Fruit fly (Drosophila melanogaster) whole organism, embryonic: ENCODE data around the gene ND-B16.6.

Experiments used
- Adf1 ChIP-seq: fragments of 200-800 bp; sonication (Bioruptor generic); IDR thresholded peaks from 2 replicates; pipeline ENCODE4 v1.3.6; 2022; ENCODE audit warnings: missing biosample characterization, missing genetic modification characterization
- Atf-2 ChIP-seq: fragments of 200-800 bp; sonication (Bioruptor generic); optimal IDR thresholded peaks from 2 replicates; lab custom pipeline; 2016; ENCODE audit warnings: missing biosample characterization, missing genetic modification characterization
- CG10321 ChIP-seq: fragments of 200-800 bp; sonication (Bioruptor generic); IDR thresholded peaks from 2 replicates; pipeline ENCODE4 v1.3.6; 2022; ENCODE audit warnings: missing biosample characterization, missing genetic modification characterization
- CG10462 ChIP-seq: fragments of 200-800 bp; sonication (Bioruptor generic); optimal IDR thresholded peaks from 2 replicates; lab custom pipeline; 2016; ENCODE audit warnings: missing biosample characterization, missing genetic modification characterization
- CG12769 ChIP-seq: fragments of 200-800 bp; sonication (Bioruptor generic); optimal IDR thresholded peaks from 2 replicates; lab custom pipeline; 2019; ENCODE audit warnings: missing biosample characterization, mild to moderate bottlenecking, missing genetic modification characterization, moderate library complexity
- CG14014 ChIP-seq: fragments of 200-800 bp; sonication (Bioruptor generic); IDR thresholded peaks from 2 replicates; pipeline ENCODE4 v1.3.6; 2022; ENCODE audit warnings: missing biosample characterization, missing genetic modification characterization
- CG17328 ChIP-seq: fragments of 200-800 bp; sonication (Bioruptor generic); IDR thresholded peaks from 2 replicates; pipeline ENCODE4 v1.3.6; 2022; ENCODE audit warnings: missing biosample characterization, missing genetic modification characterization
- CG17361 ChIP-seq: fragments of 200-800 bp; sonication (Bioruptor generic); IDR thresholded peaks from 3 replicates; pipeline ENCODE4 v1.3.6; 2022; ENCODE audit warnings: missing biosample characterization, missing genetic modification characterization
- CG1792 ChIP-seq: fragments of 200-800 bp; sonication (Bioruptor generic); optimal IDR thresholded peaks from 2 replicates; lab custom pipeline; 2016; ENCODE audit warnings: missing biosample characterization, missing genetic modification characterization
- CG2116 ChIP-seq: fragments of 200-800 bp; sonication (Bioruptor generic); optimal IDR thresholded peaks from 3 replicates; lab custom pipeline; 2018; ENCODE audit warnings: missing biosample characterization, mild to moderate bottlenecking, missing genetic modification characterization
- CG2202 ChIP-seq: fragments of 200-800 bp; sonication (Bioruptor generic); optimal IDR thresholded peaks from 2 replicates; lab custom pipeline; 2018; ENCODE audit warnings: missing biosample characterization, mild to moderate bottlenecking, missing genetic modification characterization
- CG31441 ChIP-seq: fragments of 200-800 bp; sonication (Bioruptor generic); IDR thresholded peaks from 2 replicates; pipeline ENCODE4 v1.3.6; 2022; ENCODE audit warnings: missing biosample characterization, missing genetic modification characterization
- CG32767 ChIP-seq: fragments of 200-800 bp; sonication (Bioruptor generic); IDR thresholded peaks from 2 replicates; pipeline ENCODE4 v1.3.6; 2022; ENCODE audit warnings: missing biosample characterization, missing genetic modification characterization
- CG5953 ChIP-seq: fragments of 200-800 bp; sonication (Bioruptor generic); IDR thresholded peaks from 2 replicates; pipeline ENCODE4 v1.3.6; 2022; ENCODE audit warnings: missing biosample characterization, missing genetic modification characterization
- CG6272 ChIP-seq: fragments of 200-800 bp; sonication (Bioruptor generic); IDR thresholded peaks from 2 replicates; pipeline ENCODE4 v1.3.6; 2022; ENCODE audit warnings: missing biosample characterization, missing genetic modification characterization
- CG6689 ChIP-seq: fragments of 200-800 bp; sonication (Bioruptor generic); IDR thresholded peaks from 2 replicates; pipeline ENCODE4 v1.3.6; 2022; ENCODE audit warnings: missing biosample characterization, missing genetic modification characterization
- CG8290 ChIP-seq, 3 experiments: fragments of 200-800 bp; sonication (Bioruptor generic); optimal IDR thresholded peaks; 2 replicates each; lab custom pipeline; 2016 to 2019; ENCODE audit warnings: missing biosample characterization in 3 of 3, missing genetic modification characterization in 3 of 3, mild to moderate bottlenecking in 2 of 3, moderate library complexity in 1 of 3
- CoRest ChIP-seq: fragments of 200-800 bp; sonication (Bioruptor generic); optimal IDR thresholded peaks from 3 replicates; lab custom pipeline; 2018; ENCODE audit warnings: missing biosample characterization, mild to moderate bottlenecking, missing genetic modification characterization, moderate library complexity
- Dbx ChIP-seq: fragments of 200-800 bp; sonication (Bioruptor generic); IDR thresholded peaks from 3 replicates; pipeline ENCODE4 v1.3.6; 2022; ENCODE audit warnings: missing biosample characterization, missing genetic modification characterization
- Dfd ChIP-seq, 2 experiments: fragments of >200 bp; optimal IDR thresholded peaks; 2 replicates each; lab custom pipeline; 2017; ENCODE audit warnings: missing biosample characterization in 2 of 2, missing genetic modification characterization in 2 of 2
- E2f2 ChIP-seq: fragments of 200-800 bp; sonication (Bioruptor generic); IDR thresholded peaks from 2 replicates; pipeline ENCODE4 v1.3.6; 2022; ENCODE audit warnings: missing biosample characterization, missing genetic modification characterization
- Fer2 ChIP-seq: fragments of 200-800 bp; sonication (Bioruptor generic); optimal IDR thresholded peaks from 2 replicates; lab custom pipeline; 2018; ENCODE audit warnings: missing biosample characterization, mild to moderate bottlenecking, missing genetic modification characterization, moderate library complexity
- Fer3 ChIP-seq: fragments of 200-800 bp; sonication (Bioruptor generic); optimal IDR thresholded peaks from 2 replicates; lab custom pipeline; 2018; ENCODE audit warnings: missing biosample characterization, mild to moderate bottlenecking, missing genetic modification characterization, moderate library complexity
- MTF-1 ChIP-seq: fragments of 200-800 bp; sonication (Bioruptor generic); optimal IDR thresholded peaks from 2 replicates; lab custom pipeline; 2018; ENCODE audit warnings: missing biosample characterization, mild to moderate bottlenecking, missing genetic modification characterization, borderline replicate concordance
- Myb ChIP-seq: fragments of 200-800 bp; sonication (Bioruptor generic); optimal IDR thresholded peaks from 2 replicates; lab custom pipeline; 2016; ENCODE audit warnings: missing biosample characterization, missing genetic modification characterization
- Neu2 ChIP-seq: fragments of 200-800 bp; sonication (Bioruptor generic); optimal IDR thresholded peaks from 3 replicates; lab custom pipeline; 2016; ENCODE audit warnings: missing biosample characterization, missing genetic modification characterization, borderline replicate concordance
- Nf-YA ChIP-seq: fragments of 200-800 bp; sonication (Bioruptor generic); IDR thresholded peaks from 2 replicates; pipeline ENCODE4 v1.3.6; 2022; ENCODE audit warnings: missing biosample characterization, missing genetic modification characterization
- Spps ChIP-seq: fragments of 200-800 bp; sonication (Bioruptor generic); optimal IDR thresholded peaks from 2 replicates; lab custom pipeline; 2018; ENCODE audit warnings: missing biosample characterization, mild to moderate bottlenecking, missing genetic modification characterization
- Ssrp ChIP-seq: fragments of 200-800 bp; sonication (Bioruptor generic); optimal IDR thresholded peaks from 2 replicates; lab custom pipeline; 2018; ENCODE audit warnings: missing biosample characterization, mild to moderate bottlenecking, missing genetic modification characterization, moderate library complexity
- Stat92E ChIP-seq, 3 experiments: fragments of >200 bp in 2 of 3; fragments of 200-800 bp in 1 of 3; sonication (Bioruptor generic) in 1 of 3; optimal IDR thresholded peaks; 2 replicates each; lab custom pipeline; 2017 to 2019; ENCODE audit warnings: missing biosample characterization in 3 of 3, missing genetic modification characterization in 3 of 3, mild to moderate bottlenecking in 1 of 3, moderate library complexity in 1 of 3
- Vsx1 ChIP-seq: fragments of 200-800 bp; sonication (Bioruptor generic); optimal IDR thresholded peaks from 2 replicates; lab custom pipeline; 2017; ENCODE audit warnings: missing biosample characterization, mild to moderate bottlenecking, missing genetic modification characterization, missing genetic modification reagents
- ap ChIP-seq: fragments of 200-800 bp; sonication (Bioruptor generic); IDR thresholded peaks from 2 replicates; pipeline ENCODE4 v1.3.6; 2022; ENCODE audit warnings: missing biosample characterization, missing genetic modification characterization
- az2 ChIP-seq: fragments of 200-800 bp; sonication (Bioruptor generic); optimal IDR thresholded peaks from 3 replicates; lab custom pipeline; 2016; ENCODE audit warnings: missing biosample characterization, missing genetic modification characterization
- bigmax ChIP-seq: fragments of 200-800 bp; sonication (Bioruptor generic); optimal IDR thresholded peaks from 2 replicates; lab custom pipeline; 2018; ENCODE audit warnings: missing biosample characterization, mild to moderate bottlenecking, missing genetic modification characterization
- btn ChIP-seq: fragments of 200-800 bp; sonication (Bioruptor generic); optimal IDR thresholded peaks from 2 replicates; lab custom pipeline; 2016; ENCODE audit warnings: missing biosample characterization, missing genetic modification characterization
- cas ChIP-seq: fragments of 200-800 bp; sonication (Bioruptor generic); IDR thresholded peaks from 2 replicates; pipeline ENCODE4 v1.3.6; 2022; ENCODE audit warnings: missing biosample characterization, missing genetic modification characterization
- chinmo ChIP-seq: fragments of 200-800 bp; sonication (Bioruptor generic); IDR thresholded peaks from 4 replicates; pipeline ENCODE4 v1.3.6; 2022; ENCODE audit warnings: missing biosample characterization, missing genetic modification characterization; ENCODE audit not compliant: partially characterized antibody
- chm ChIP-seq: fragments of 200-800 bp; sonication (Bioruptor generic); IDR thresholded peaks from 2 replicates; pipeline ENCODE4 v1.3.6; 2022; ENCODE audit warnings: missing biosample characterization, missing genetic modification characterization
- eyg ChIP-seq: fragments of 200-800 bp; sonication (Bioruptor generic); optimal IDR thresholded peaks from 3 replicates; lab custom pipeline; 2016; ENCODE audit warnings: missing biosample characterization, missing genetic modification characterization
- gce ChIP-seq: fragments of 200-800 bp; sonication (Bioruptor generic); IDR thresholded peaks from 3 replicates; pipeline ENCODE4 v1.3.6; 2022; ENCODE audit warnings: missing biosample characterization, missing genetic modification characterization
- oc ChIP-seq: fragments of 200-800 bp; sonication (Bioruptor generic); optimal IDR thresholded peaks from 2 replicates; lab custom pipeline; 2018; ENCODE audit warnings: missing biosample characterization, mild to moderate bottlenecking, missing genetic modification characterization, moderate library complexity
- pita ChIP-seq: fragments of 200-800 bp; sonication (Bioruptor generic); optimal IDR thresholded peaks from 2 replicates; lab custom pipeline; 2017; ENCODE audit warnings: missing biosample characterization, mild to moderate bottlenecking, missing genetic modification characterization
- ranshi ChIP-seq: fragments of 200-800 bp; sonication (Bioruptor generic); IDR thresholded peaks from 2 replicates; pipeline ENCODE4 v1.3.6; 2022; ENCODE audit warnings: missing biosample characterization, missing genetic modification characterization
- row ChIP-seq: fragments of 200-800 bp; sonication (Bioruptor generic); IDR thresholded peaks from 3 replicates; pipeline ENCODE4 v1.3.6; 2022; ENCODE audit warnings: missing biosample characterization, missing genetic modification characterization
- run ChIP-seq: fragments of 200-800 bp; sonication (Bioruptor generic); optimal IDR thresholded peaks from 3 replicates; lab custom pipeline; 2018; ENCODE audit warnings: missing biosample characterization, mild to moderate bottlenecking, missing genetic modification characterization
- sima ChIP-seq: fragments of 200-800 bp; sonication (Bioruptor generic); optimal IDR thresholded peaks from 2 replicates; lab custom pipeline; 2016; ENCODE audit warnings: missing biosample characterization, missing genetic modification characterization
- sisA ChIP-seq: fragments of 200-800 bp; sonication (Bioruptor generic); IDR thresholded peaks from 2 replicates; pipeline ENCODE4 v1.3.6; 2022; ENCODE audit warnings: missing biosample characterization, missing genetic modification characterization
- vvl ChIP-seq: fragments of 200-800 bp; sonication (Bioruptor generic); IDR thresholded peaks from 2 replicates; pipeline ENCODE4 v1.3.6; 2022; ENCODE audit warnings: missing biosample characterization, missing genetic modification characterization
- wek ChIP-seq: fragments of 200-800 bp; sonication (Bioruptor generic); optimal IDR thresholded peaks from 3 replicates; lab custom pipeline; 2018; ENCODE audit warnings: missing biosample characterization, mild to moderate bottlenecking, missing genetic modification characterization, moderate library complexity

Gene ND-B16.6

dm6 chrX:6343786-6344537 is 6.2 kb downstream of the ND-B16.6 start (continued):
- no peak for TF ChIP-seq eyg
- TF ChIP-seq wek (GFP tag; lab: Kevin White, UChicago) = no peak
- no peak for TF ChIP-seq Fer2 (tag; lab: Kevin White, UChicago)
- TF ChIP-seq Fer3 = no peak
- TF ChIP-seq Atf-2 (GFP tag; lab: Kevin White, UChicago) = peak; percentile 2
- TF ChIP-seq chm (GFP tag; lab: Robert Waterston, UW) = no peak
- no peak for TF ChIP-seq CG2116
- no peak for TF ChIP-seq Spps
- TF ChIP-seq Stat92E (GFP tag; optimal IDR thresholded peaks at IDR 0.05; lab: Kevin White, UChicago) = no peak
- peak; percentile 9 for TF ChIP-seq Ssrp
- peak; percentile 57 for TF ChIP-seq sisA
- peak; percentile 37; the same call in 1 of the 2 replicates for TF ChIP-seq E2f2 (GFP tag; lab: Robert Waterston, UW)
- peak; percentile 11 for TF ChIP-seq MTF-1 (GFP tag; lab: Kevin White, UChicago)
- 0 out of 2 replicates have a peak, but pooled peaks have one; percentile 53 for TF ChIP-seq CG32767 (GFP tag; lab: Robert Waterston, UW)
- TF ChIP-seq CG12769 (tag; lab: Kevin White, UChicago) = no peak
- TF ChIP-seq CG6272 (GFP tag; lab: Robert Waterston, UW) = 0 out of 2 replicates have a peak, but pooled peaks have one; percentile 33
- no peak for TF ChIP-seq pita
- TF ChIP-seq CG17361 = no peak
- TF ChIP-seq Myb = no peak
- peak; percentile 45; the same call in 1 of the 3 replicates for TF ChIP-seq gce (GFP tag; lab: Robert Waterston, UW)
- no peak for TF ChIP-seq btn
- TF ChIP-seq chinmo (GFP tag; lab: Robert Waterston, UW) = no peak
- no peak for TF ChIP-seq CG10462 (GFP tag; lab: Kevin White, UChicago)
- TF ChIP-seq ranshi (GFP tag; lab: Robert Waterston, UW) = peak; percentile 55; the same call in 1 of the 2 replicates
- TF ChIP-seq CG2202 (tag; lab: Kevin White, UChicago) = no peak
- no peak for TF ChIP-seq Dfd (GFP tag; optimal IDR thresholded peaks at IDR 0.05; lab: Kevin White, UChicago)
- TF ChIP-seq Nf-YA (GFP tag; lab: Robert Waterston, UW) = 0 out of 2 replicates have a peak, but pooled peaks have one; percentile 50
- TF ChIP-seq CG14014 = no peak
- TF ChIP-seq CG6689 (GFP tag; lab: Robert Waterston, UW) = peak; percentile 47
- TF ChIP-seq CoRest = peak; percentile 1
- TF ChIP-seq CG17328 (GFP tag; lab: Robert Waterston, UW) = peak; percentile 59
- TF ChIP-seq CG10321 (GFP tag; lab: Robert Waterston, UW) = 0 out of 2 replicates have a peak, but pooled peaks have one; percentile 19
- peak; percentile 56 for TF ChIP-seq row (GFP tag; lab: Robert Waterston, UW)
- TF ChIP-seq run (tag; lab: Kevin White, UChicago) = no peak
- TF ChIP-seq Neu2 (GFP tag; lab: Kevin White, UChicago) = no peak
- TF ChIP-seq ap = peak; percentile 59; the same call in 1 of the 2 replicates
- TF ChIP-seq CG5953 (GFP tag; lab: Robert Waterston, UW) = no peak; the same call in 1 of the 2 replicates
- TF ChIP-seq vvl (GFP tag; lab: Robert Waterston, UW) = peak; percentile 77
- no peak for TF ChIP-seq sima (GFP tag; lab: Kevin White, UChicago)
- TF ChIP-seq Vsx1 (GFP tag; lab: Kevin White, UChicago) = no peak
- peak; percentile 38 for TF ChIP-seq oc
- TF ChIP-seq CG8290 (GFP tag; optimal IDR thresholded peaks at IDR 0.05; lab: Kevin White, UChicago) = no peak
- TF ChIP-seq CG8290 (tag; optimal IDR thresholded peaks at IDR 0.05; lab: Kevin White, UChicago) = no peak
- no peak for TF ChIP-seq cas (GFP tag; lab: Robert Waterston, UW)
- TF ChIP-seq CG1792 (GFP tag; lab: Kevin White, UChicago) = no peak
- TF ChIP-seq az2 (GFP tag; lab: Kevin White, UChicago) = peak; percentile 18
- TF ChIP-seq bigmax (GFP tag; lab: Kevin White, UChicago) = no peak
- TF ChIP-seq Adf1 (GFP tag; lab: Robert Waterston, UW) = no peak; the same call in 1 of the 2 replicates
- no peak for TF ChIP-seq CG31441 (GFP tag; lab: Robert Waterston, UW)
- TF ChIP-seq Dbx (GFP tag; lab: Robert Waterston, UW) = no peak
